Worm (Caenorhabditis elegans) whole organism, L2 larva: ENCODE data around the gene F14D7.18.

ENCODE experiments used
- ceh-16 ChIP-seq: fragments of 150-350 bp; optimal IDR thresholded peaks from 2 replicates; lab custom pipeline; 2014; ENCODE audit warnings: missing biosample characterization, missing genetic modification characterization
- crh-2 ChIP-seq: sonication (generic microtip); optimal IDR thresholded peaks from 2 replicates; lab custom pipeline; 2017; ENCODE audit warnings: missing biosample characterization, missing genetic modification characterization
- fos-1 ChIP-seq: fragments of 150-350 bp; optimal IDR thresholded peaks from 2 replicates; lab custom pipeline; 2014; ENCODE audit warnings: missing biosample characterization, missing genetic modification characterization
- gmeb-1 ChIP-seq: fragments of 150-350 bp; optimal IDR thresholded peaks from 2 replicates; lab custom pipeline; 2014; ENCODE audit warnings: missing biosample characterization, missing genetic modification characterization
- nhr-11 ChIP-seq: fragments of 150-350 bp; optimal IDR thresholded peaks from 2 replicates; lab custom pipeline; 2014; ENCODE audit warnings: missing biosample characterization, missing genetic modification characterization
- nhr-23 ChIP-seq: fragments of 150-350 bp; optimal IDR thresholded peaks from 2 replicates; lab custom pipeline; 2014; ENCODE audit warnings: missing biosample characterization, missing genetic modification reagents, missing genetic modification characterization
- nhr-25 ChIP-seq: fragments of 150-350 bp; sonication (generic microtip); optimal IDR thresholded peaks from 3 replicates; lab custom pipeline; 2014; ENCODE audit warnings: missing biosample characterization, missing genetic modification characterization
- skn-1 ChIP-seq: sonication (generic microtip); optimal IDR thresholded peaks from 2 replicates; lab custom pipeline; 2017; ENCODE audit warnings: missing biosample characterization, missing genetic modification characterization
- unc-55 ChIP-seq: fragments of 150-350 bp; sonication (generic microtip); optimal IDR thresholded peaks from 3 replicates; lab custom pipeline; 2014; ENCODE audit warnings: missing biosample characterization, missing genetic modification reagents, missing genetic modification characterization
- unc-62 ChIP-seq: fragments of 150-350 bp; optimal IDR thresholded peaks from 2 replicates; lab custom pipeline; 2014; ENCODE audit warnings: missing biosample characterization, missing genetic modification reagents, missing genetic modification characterization
- zag-1 ChIP-seq: fragments of 150-350 bp; optimal IDR thresholded peaks from 2 replicates; lab custom pipeline; 2014; ENCODE audit warnings: missing biosample characterization, missing genetic modification characterization
- ztf-1 ChIP-seq: fragments of 200-800 bp; sonication (Bioruptor generic); conservative IDR thresholded peaks from 2 replicates; pipeline ENCODE4 v1.3.6; 2022; ENCODE audit warnings: missing genetic modification characterization, missing compliant biosample characterization

ce11 chrV:14279777-14280176 lies 10.8 kb downstream of the F14D7.18 start, which contains the start of gene srt-33:
- TF ChIP-seq ceh-16 (no peak), ztf-1 (no peak), zag-1 (tag; lab: Kevin White, UChicago) (no peak), nhr-11 (no peak), unc-62 (no peak), crh-2 (tag; lab: Kevin White, UChicago) (no peak), nhr-25 (tag; lab: Kevin White, UChicago) (no peak), unc-55 (no peak), fos-1 (tag; lab: Kevin White, UChicago) (no peak), skn-1 (tag; lab: Kevin White, UChicago) (no peak), gmeb-1 (tag; lab: Kevin White, UChicago) (no peak), nhr-23 (no peak)
